Fruit fly (Drosophila melanogaster) whole organism, embryonic: ENCODE measurements around the gene CG31559.

ENCODE experiments used
- Atf3 ChIP-seq: fragments of 200-800 bp; sonication (Bioruptor generic); optimal IDR thresholded peaks from 3 replicates; lab custom pipeline; 2016; ENCODE audit warnings: missing biosample characterization, missing genetic modification characterization
- Awh ChIP-seq: fragments of 200-800 bp; sonication (Bioruptor generic); IDR thresholded peaks from 2 replicates; pipeline ENCODE4, ENCODE4 v1.3.6; 2022; ENCODE audit warnings: missing biosample characterization, missing genetic modification characterization
- CG10209 ChIP-seq: fragments of 200-800 bp; sonication (Bioruptor generic); optimal IDR thresholded peaks from 3 replicates; lab custom pipeline; 2017; ENCODE audit warnings: missing biosample characterization, mild to moderate bottlenecking, missing genetic modification characterization, missing genetic modification reagents
- CG10543 ChIP-seq: fragments of 200-800 bp; sonication (Bioruptor generic); optimal IDR thresholded peaks from 3 replicates; lab custom pipeline; 2017; ENCODE audit warnings: missing biosample characterization, mild to moderate bottlenecking, missing genetic modification characterization, moderate library complexity
- CG10959 ChIP-seq: fragments of 200-800 bp; sonication (Bioruptor generic); IDR thresholded peaks from 2 replicates; pipeline ENCODE4 v1.3.6; 2022; ENCODE audit warnings: missing biosample characterization, missing genetic modification characterization
- CG11695 ChIP-seq: fragments of 200-800 bp; sonication (Bioruptor generic); IDR thresholded peaks from 3 replicates; pipeline ENCODE4 v1.3.6; 2022; ENCODE audit warnings: missing biosample characterization, missing genetic modification characterization
- CG12391 ChIP-seq: fragments of 200-800 bp; sonication (Bioruptor generic); optimal IDR thresholded peaks from 3 replicates; lab custom pipeline; 2018; ENCODE audit warnings: missing biosample characterization, mild to moderate bottlenecking, missing genetic modification characterization, moderate library complexity
- CG13296 ChIP-seq: fragments of 200-800 bp; sonication (Bioruptor generic); optimal IDR thresholded peaks from 3 replicates; lab custom pipeline; 2018; ENCODE audit warnings: missing biosample characterization, mild to moderate bottlenecking, missing genetic modification characterization
- CG14965 ChIP-seq: fragments of 200-800 bp; sonication (Bioruptor generic); optimal IDR thresholded peaks from 2 replicates; lab custom pipeline; 2016; ENCODE audit warnings: missing biosample characterization, missing genetic modification characterization, borderline replicate concordance
- CG15601 ChIP-seq: fragments of 200-800 bp; sonication (Bioruptor generic); optimal IDR thresholded peaks from 3 replicates; lab custom pipeline; 2019; ENCODE audit warnings: missing biosample characterization, mild to moderate bottlenecking, missing genetic modification characterization, moderate library complexity
- CG16779 ChIP-seq: fragments of 200-800 bp; sonication (Bioruptor generic); IDR thresholded peaks from 2 replicates; pipeline ENCODE4 v1.3.6; 2022; ENCODE audit warnings: missing biosample characterization, missing genetic modification characterization
- CG17568 ChIP-seq: fragments of 200-800 bp; sonication (Bioruptor generic); optimal IDR thresholded peaks from 2 replicates; lab custom pipeline; 2018; ENCODE audit warnings: missing biosample characterization, mild to moderate bottlenecking, missing genetic modification characterization, moderate library complexity
- CG17802 ChIP-seq: fragments of 200-800 bp; sonication (Bioruptor generic); optimal IDR thresholded peaks from 2 replicates; lab custom pipeline; 2018; ENCODE audit warnings: missing biosample characterization, mild to moderate bottlenecking, missing genetic modification characterization, moderate library complexity
- CG1792 ChIP-seq: fragments of 200-800 bp; sonication (Bioruptor generic); optimal IDR thresholded peaks from 2 replicates; lab custom pipeline; 2016; ENCODE audit warnings: missing biosample characterization, missing genetic modification characterization
- CG18619 ChIP-seq: fragments of 200-800 bp; sonication (Bioruptor generic); optimal IDR thresholded peaks from 3 replicates; lab custom pipeline; 2017; ENCODE audit warnings: missing biosample characterization, mild to moderate bottlenecking, missing genetic modification characterization
- CG31224 ChIP-seq: fragments of 200-800 bp; sonication (Bioruptor generic); IDR thresholded peaks from 2 replicates; pipeline ENCODE4 v1.3.6; 2022; ENCODE audit warnings: missing biosample characterization, missing genetic modification characterization
- CG33213 ChIP-seq: fragments of 200-800 bp; sonication (Bioruptor generic); optimal IDR thresholded peaks from 3 replicates; lab custom pipeline; 2016; ENCODE audit warnings: missing biosample characterization, missing genetic modification characterization
- CG34224 ChIP-seq: fragments of 200-800 bp; sonication (Bioruptor generic); IDR thresholded peaks from 3 replicates; pipeline ENCODE4 v1.3.6; 2022; ENCODE audit warnings: missing biosample characterization, missing genetic modification characterization; ENCODE audit not compliant: partially characterized antibody
- CG4854 ChIP-seq: fragments of 200-800 bp; sonication (Bioruptor generic); optimal IDR thresholded peaks from 2 replicates; lab custom pipeline; 2016; ENCODE audit warnings: missing biosample characterization, missing genetic modification characterization, inconsistent platforms
- CG6175 ChIP-seq: fragments of 200-800 bp; sonication (Bioruptor generic); IDR thresholded peaks from 3 replicates; pipeline ENCODE4 v1.3.6; 2022; ENCODE audit warnings: missing biosample characterization, missing genetic modification characterization
- CG6765 ChIP-seq: fragments of 200-800 bp; sonication (Bioruptor generic); optimal IDR thresholded peaks from 3 replicates; lab custom pipeline; 2017; ENCODE audit warnings: missing biosample characterization, mild to moderate bottlenecking, missing genetic modification characterization
- CG6813 ChIP-seq: fragments of 200-800 bp; sonication (Bioruptor generic); optimal IDR thresholded peaks from 2 replicates; lab custom pipeline; 2017; ENCODE audit warnings: missing biosample characterization, missing genetic modification characterization, mild to moderate bottlenecking, moderate library complexity, missing genetic modification reagents
- CG7357 ChIP-seq: fragments of 200-800 bp; sonication (Bioruptor generic); IDR thresholded peaks from 3 replicates; pipeline ENCODE4 v1.3.6; 2022; ENCODE audit warnings: missing biosample characterization, missing genetic modification characterization
- CG7928 ChIP-seq: fragments of 200-800 bp; sonication (Bioruptor generic); optimal IDR thresholded peaks from 2 replicates; lab custom pipeline; 2017; ENCODE audit warnings: missing biosample characterization, mild to moderate bottlenecking, missing genetic modification characterization
- H2.0 ChIP-seq: fragments of 200-800 bp; sonication (Bioruptor generic); IDR thresholded peaks from 2 replicates; pipeline ENCODE4 v1.3.6; 2022; ENCODE audit warnings: missing biosample characterization, missing genetic modification characterization
- HLH3B ChIP-seq: fragments of 200-800 bp; sonication (Bioruptor generic); IDR thresholded peaks from 2 replicates; pipeline ENCODE4 v1.3.6; 2022; ENCODE audit warnings: missing biosample characterization, missing genetic modification characterization
- Hey ChIP-seq: fragments of 200-800 bp; sonication (Bioruptor generic); optimal IDR thresholded peaks from 3 replicates; lab custom pipeline; 2018; ENCODE audit warnings: missing biosample characterization, mild to moderate bottlenecking, missing genetic modification characterization
- Lhr ChIP-seq: fragments of 200-800 bp; sonication (Bioruptor generic); optimal IDR thresholded peaks from 3 replicates; lab custom pipeline; 2017; ENCODE audit warnings: mild to moderate bottlenecking, missing biosample characterization, missing genetic modification reagents, missing genetic modification characterization
- MBD-R2 ChIP-seq: fragments of 200-800 bp; sonication (Bioruptor generic); IDR thresholded peaks from 2 replicates; pipeline ENCODE4 v1.3.6; 2022; ENCODE audit warnings: missing biosample characterization, missing genetic modification characterization
- MTF-1 ChIP-seq: fragments of 200-800 bp; sonication (Bioruptor generic); optimal IDR thresholded peaks from 2 replicates; lab custom pipeline; 2018; ENCODE audit warnings: missing biosample characterization, mild to moderate bottlenecking, missing genetic modification characterization, borderline replicate concordance
- Myb ChIP-seq: fragments of 200-800 bp; sonication (Bioruptor generic); optimal IDR thresholded peaks from 2 replicates; lab custom pipeline; 2016; ENCODE audit warnings: missing biosample characterization, missing genetic modification characterization
- NC2β ChIP-seq: fragments of 200-800 bp; sonication (Bioruptor generic); optimal IDR thresholded peaks from 2 replicates; lab custom pipeline; 2016; ENCODE audit warnings: missing biosample characterization, missing genetic modification characterization
- Oli ChIP-seq: fragments of 200-800 bp; sonication (Bioruptor generic); optimal IDR thresholded peaks from 2 replicates; lab custom pipeline; 2018; ENCODE audit warnings: missing biosample characterization, mild to moderate bottlenecking, missing genetic modification characterization, moderate library complexity
- Sry-β ChIP-seq: fragments of 200-800 bp; sonication (Bioruptor generic); optimal IDR thresholded peaks from 2 replicates; lab custom pipeline; 2018; ENCODE audit warnings: missing biosample characterization, mild to moderate bottlenecking, missing genetic modification characterization, moderate library complexity
- ara ChIP-seq: fragments of 200-800 bp; sonication (Bioruptor generic); IDR thresholded peaks from 2 replicates; pipeline ENCODE4 v1.3.6; 2022; ENCODE audit warnings: missing biosample characterization, missing genetic modification characterization
- ash1 ChIP-seq: fragments of 200-800 bp; sonication (Bioruptor generic); optimal IDR thresholded peaks from 2 replicates; lab custom pipeline; 2018; ENCODE audit warnings: missing biosample characterization, mild to moderate bottlenecking, missing genetic modification characterization
- cad ChIP-seq: fragments of >200 bp; optimal IDR thresholded peaks from 2 replicates; lab custom pipeline; 2017; ENCODE audit warnings: missing biosample characterization, missing genetic modification characterization
- caup ChIP-seq: fragments of 200-800 bp; sonication (Bioruptor generic); optimal IDR thresholded peaks from 3 replicates; lab custom pipeline; 2017; ENCODE audit warnings: missing biosample characterization, mild to moderate bottlenecking, missing genetic modification characterization, moderate library complexity; ENCODE audit not compliant: severe bottlenecking
- chm ChIP-seq: fragments of 200-800 bp; sonication (Bioruptor generic); IDR thresholded peaks from 2 replicates; pipeline ENCODE4 v1.3.6; 2022; ENCODE audit warnings: missing biosample characterization, missing genetic modification characterization
- crol ChIP-seq: fragments of 200-800 bp; sonication (Bioruptor generic); IDR thresholded peaks from 2 replicates; pipeline ENCODE4 v1.3.6; 2022; ENCODE audit warnings: missing biosample characterization, missing genetic modification characterization
- crp ChIP-seq, 2 experiments: fragments of 200-800 bp; sonication (Bioruptor generic); optimal IDR thresholded peaks; 2 replicates in 1 of 2; 3 replicates in 1 of 2; lab custom pipeline; 2017; ENCODE audit warnings: missing biosample characterization in 2 of 2, missing genetic modification characterization in 2 of 2, mild to moderate bottlenecking in 1 of 2, moderate library complexity in 1 of 2
- dimm ChIP-seq: fragments of 200-800 bp; sonication (Bioruptor generic); IDR thresholded peaks from 2 replicates; pipeline ENCODE4 v1.3.6; 2022; ENCODE audit warnings: missing biosample characterization, missing genetic modification characterization
- gem ChIP-seq: fragments of 200-800 bp; sonication (Bioruptor generic); optimal IDR thresholded peaks from 2 replicates; lab custom pipeline; 2019; ENCODE audit warnings: missing biosample characterization, mild to moderate bottlenecking, missing genetic modification characterization, moderate library complexity
- lab ChIP-seq: fragments of 200-800 bp; sonication (Bioruptor generic); optimal IDR thresholded peaks from 3 replicates; lab custom pipeline; 2017; ENCODE audit warnings: missing biosample characterization, missing genetic modification characterization, mild to moderate bottlenecking, moderate library complexity, missing genetic modification reagents
- odd ChIP-seq: fragments of 200-800 bp; sonication (Bioruptor generic); optimal IDR thresholded peaks from 2 replicates; lab custom pipeline; 2017; ENCODE audit warnings: missing biosample characterization, mild to moderate bottlenecking, missing genetic modification characterization
- peb ChIP-seq: fragments of 200-800 bp; sonication (Bioruptor generic); IDR thresholded peaks from 2 replicates; pipeline ENCODE4 v1.3.6; 2022; ENCODE audit warnings: missing biosample characterization, missing genetic modification characterization
- sima ChIP-seq: fragments of 200-800 bp; sonication (Bioruptor generic); optimal IDR thresholded peaks from 2 replicates; lab custom pipeline; 2016; ENCODE audit warnings: missing biosample characterization, missing genetic modification characterization
- sob ChIP-seq: fragments of 200-800 bp; sonication (Bioruptor generic); IDR thresholded peaks from 2 replicates; pipeline ENCODE4 v1.3.6; 2022; ENCODE audit warnings: missing biosample characterization, missing genetic modification characterization
- stc ChIP-seq: fragments of 200-800 bp; sonication (Bioruptor generic); IDR thresholded peaks from 2 replicates; pipeline ENCODE4 v1.3.6; 2022; ENCODE audit warnings: missing biosample characterization, missing genetic modification characterization

Gene CG31559

DNA sequence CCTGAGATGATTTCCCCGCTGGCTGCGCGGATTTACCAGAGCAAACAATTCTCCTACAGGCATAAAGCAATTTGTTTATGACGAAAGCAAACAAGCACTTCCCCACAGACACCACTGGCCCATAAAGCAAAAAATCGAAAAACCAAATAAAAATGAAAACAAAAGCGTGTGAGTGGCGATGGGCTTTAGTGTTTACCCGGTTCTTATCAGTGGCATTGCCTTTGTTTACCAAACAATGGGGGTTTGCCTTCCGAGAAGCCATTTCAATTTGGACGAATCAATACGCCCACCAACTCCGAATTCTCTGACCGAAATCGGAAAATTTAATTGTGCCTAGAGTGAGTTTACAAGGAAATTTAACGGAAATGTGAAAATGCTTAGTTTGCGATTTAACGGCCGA is 25.5 kb upstream of the CG31559 start (continued):
- TF ChIP-seq lab (GFP tag; lab: Kevin White, UChicago) (peak; percentile 74), CG14965 (GFP tag; lab: Kevin White, UChicago) (no peak), CG15601 (tag; lab: Kevin White, UChicago) (peak; percentile 5), CG17568 (GFP tag; lab: Kevin White, UChicago) (no peak), CG13296 (GFP tag; lab: Kevin White, UChicago) (peak; percentile 45), stc (GFP tag; lab: Robert Waterston, UW) (no peak), CG11695 (GFP tag; lab: Robert Waterston, UW) (peak; percentile 41; the same call in 1 of the 3 replicates), gem (peak; percentile 47), sob (GFP tag; lab: Robert Waterston, UW) (peak; percentile 42; the same call in 1 of the 2 replicates), caup (GFP tag; lab: Kevin White, UChicago) (no peak), CG6175 (GFP tag; lab: Robert Waterston, UW) (no peak)

- no peak for TF ChIP-seq odd (GFP tag; lab: Kevin White, UChicago)
- TF ChIP-seq Lhr (GFP tag; lab: Kevin White, UChicago) = no peak
- TF ChIP-seq sima (GFP tag; lab: Kevin White, UChicago) = no peak
- no peak for TF ChIP-seq H2.0 (GFP tag; lab: Robert Waterston, UW)
- TF ChIP-seq chm = no peak
- TF ChIP-seq peb (GFP tag; lab: Robert Waterston, UW) = no peak
- no peak for TF ChIP-seq Atf3 (GFP tag; lab: Kevin White, UChicago)
- TF ChIP-seq NC2β (GFP tag; lab: Kevin White, UChicago) = no peak
- no peak for TF ChIP-seq CG34224 (GFP tag; lab: Robert Waterston, UW)
- TF ChIP-seq CG16779 = no peak
- no peak for TF ChIP-seq ara
- TF ChIP-seq MTF-1 (GFP tag; lab: Kevin White, UChicago) = no peak
- no peak for TF ChIP-seq CG10209
- no peak for TF ChIP-seq crol (GFP tag; lab: Robert Waterston, UW)
- TF ChIP-seq MBD-R2 (GFP tag; lab: Robert Waterston, UW) = no peak
- no peak for TF ChIP-seq Hey
- TF ChIP-seq Oli (tag; lab: Kevin White, UChicago) = no peak
- TF ChIP-seq, all 482 proteins: peak for 0
These were observed 16.2 kb upstream of the CG31559 start, which contains the start of gene Osi1 for dm6 chr3R:6173249-6173648. Gene Osi1, plus strand, starts transcription at chr3R:6173549.

- TF ChIP-seq CG17802 (no peak), dimm (GFP tag; lab: Robert Waterston, UW) (no peak), CG6765 (no peak), CG31224 (GFP tag; lab: Robert Waterston, UW) (no peak), CG18619 (GFP tag; lab: Kevin White, UChicago) (no peak), CG7357 (GFP tag; lab: Robert Waterston, UW) (no peak), CG4854 (GFP tag; lab: Kevin White, UChicago) (peak; percentile 8), ash1 (GFP tag; lab: Kevin White, UChicago) (no peak), cad (GFP tag; lab: Kevin White, UChicago) (no peak), CG12391 (tag; lab: Kevin White, UChicago) (no peak), MBD-R2 (GFP tag; lab: Robert Waterston, UW) (no peak; the same call in 1 of the 2 replicates), CG1792 (GFP tag; lab: Kevin White, UChicago) (no peak), CG10959 (GFP tag; lab: Robert Waterston, UW) (no peak), Awh (GFP tag; lab: Robert Waterston, UW) (no peak), Sry-β (GFP tag; lab: Kevin White, UChicago) (no peak), CG7928 (GFP tag; lab: Kevin White, UChicago) (no peak), CG10543 (no peak), CG17568 (GFP tag; lab: Kevin White, UChicago) (no peak), HLH3B (GFP tag; lab: Robert Waterston, UW) (no peak), CG33213 (GFP tag; lab: Kevin White, UChicago) (peak; percentile 40), CG6813 (GFP tag; lab: Kevin White, UChicago) (no peak), Myb (GFP tag; lab: Kevin White, UChicago) (peak; percentile 76), crp (GFP tag; optimal IDR thresholded peaks at IDR 0.05; lab: Kevin White, UChicago) (no peak)
These were observed 13.7 kb upstream of the CG31559 start for dm6 chr3R:6170737-6171136.
